Worm (Caenorhabditis elegans): Measurements from ENCODE around the gene ZK593.3.

ce11 chrIV:10867370-10868146 is 47.9 kb upstream of the ZK593.3 start:
- TF ChIP-seq F39B2.1 (GFP tag; IDR thresholded peaks at IDR 0.05) (no peak), ama-1 (optimal IDR thresholded peaks at IDR 0.05) (no peak), ama-1 (GFP tag; optimal IDR thresholded peaks at IDR 0.05) (no peak), hrde-1 (tag; optimal IDR thresholded peaks at IDR 0.05; ENCODE audit: borderline replicate concordance) (no peak), rec-8 (tag; optimal IDR thresholded peaks at IDR 0.05) (no peak), nhr-27 (tag; optimal IDR thresholded peaks at IDR 0.05) (no peak), repo-1 (tag; optimal IDR thresholded peaks at IDR 0.05) (no peak), lin-54 (GFP tag; optimal IDR thresholded peaks at IDR 0.05) (no peak), ztf-22 (GFP tag; optimal IDR thresholded peaks at IDR 0.05) (no peak), ztf-3 (GFP tag; optimal IDR thresholded peaks at IDR 0.05) (no peak), snpc-4 (GFP tag; optimal IDR thresholded peaks at IDR 0.05) (no peak), snpc-4 (tag; optimal IDR thresholded peaks at IDR 0.05) (no peak), sea-2 (GFP tag; IDR thresholded peaks at IDR 0.05) (no peak), zfh-2 (GFP tag; conservative IDR thresholded peaks at IDR 0.05) (no peak), unc-62 (GFP tag; optimal IDR thresholded peaks at IDR 0.05) (no peak)
